Worm (Caenorhabditis elegans): ENCODE results near the gene T25E12.16.

- TF ChIP-seq flt-1 (GFP tag; IDR thresholded peaks at IDR 0.05): no peak
- no peak for TF ChIP-seq ztf-23 (GFP tag; IDR thresholded peaks at IDR 0.05)
Observed at ce11 chrV:16706549-16706948, 27.0 kb downstream of the T25E12.16 start, which contains the start of gene clec-9.
